Worm (Caenorhabditis elegans): ENCODE measurements around the gene ZK370.4.

- TF ChIP-seq T22C8.4 (GFP tag; IDR thresholded peaks at IDR 0.05) = no peak
- no peak for TF ChIP-seq klf-2 (GFP tag; conservative IDR thresholded peaks at IDR 0.05)
- no peak for TF ChIP-seq ztf-23 (GFP tag; IDR thresholded peaks at IDR 0.05)
- no peak for TF ChIP-seq cog-1 (tag; optimal IDR thresholded peaks at IDR 0.05)
Observed at ce11 chrIII:8719769-8720252, 11.4 kb downstream of the ZK370.4 start, which contains the start of gene hipr-1.
